Worm (Caenorhabditis elegans) whole organism, mixed stage, embryonic: ENCODE measurements around the gene gana-1.
A peak's percentile ranks its signal among the peaks of the same experiment; 100 is the strongest.

Source experiments
- M03D4.4 ChIP-seq: sonication (generic microtip); optimal IDR thresholded peaks from 2 replicates; lab custom pipeline; 2017; ENCODE audit warnings: mild to moderate bottlenecking, missing genetic modification characterization, missing compliant biosample characterization
- bed-3 ChIP-seq: fragments of 200-800 bp; sonication (Bioruptor generic); optimal IDR thresholded peaks from 3 replicates; lab custom pipeline; 2018; ENCODE audit warnings: mild to moderate bottlenecking, missing genetic modification characterization, moderate library complexity, missing compliant biosample characterization
- blmp-1 ChIP-seq: fragments of 150-350 bp; optimal IDR thresholded peaks from 2 replicates; lab custom pipeline; 2014; ENCODE audit warnings: missing biosample characterization, missing genetic modification characterization
- ceh-43 ChIP-seq: fragments of 200-800 bp; sonication (Bioruptor generic); optimal IDR thresholded peaks from 2 replicates; lab custom pipeline; 2018; ENCODE audit warnings: mild to moderate bottlenecking, missing genetic modification characterization, moderate library complexity, missing compliant biosample characterization
- ceh-83 ChIP-seq: fragments of 200-800 bp; sonication (Bioruptor generic); optimal IDR thresholded peaks from 2 replicates; lab custom pipeline; 2018; ENCODE audit warnings: mild to moderate bottlenecking, missing genetic modification characterization, missing compliant biosample characterization
- ces-1 ChIP-seq: fragments of 150-350 bp; optimal IDR thresholded peaks from 2 replicates; lab custom pipeline; 2014; ENCODE audit warnings: missing biosample characterization, missing genetic modification reagents, missing genetic modification characterization
- cnd-1 ChIP-seq: fragments of 200-800 bp; sonication (Bioruptor generic); optimal IDR thresholded peaks from 2 replicates; lab custom pipeline; 2018; ENCODE audit warnings: mild to moderate bottlenecking, missing genetic modification characterization, missing compliant biosample characterization
- drap-1 ChIP-seq: fragments of 200-800 bp; sonication (Bioruptor generic); optimal IDR thresholded peaks from 3 replicates; lab custom pipeline; 2018; ENCODE audit warnings: mild to moderate bottlenecking, missing genetic modification characterization, missing compliant biosample characterization
- elt-3 ChIP-seq: fragments of 150-350 bp; optimal IDR thresholded peaks from 2 replicates; lab custom pipeline; 2014; ENCODE audit warnings: missing biosample characterization, missing genetic modification characterization
- flh-1 ChIP-seq: fragments of 200-800 bp; sonication (Bioruptor generic); optimal IDR thresholded peaks from 2 replicates; lab custom pipeline; 2018; ENCODE audit warnings: mild to moderate bottlenecking, missing genetic modification characterization, moderate library complexity, missing compliant biosample characterization
- ham-2 ChIP-seq: fragments of 200-800 bp; sonication (Bioruptor generic); optimal IDR thresholded peaks from 2 replicates; lab custom pipeline; 2018; ENCODE audit warnings: mild to moderate bottlenecking, missing genetic modification characterization, missing compliant biosample characterization
- hlh-1 ChIP-seq: fragments of 150-350 bp; optimal IDR thresholded peaks from 2 replicates; lab custom pipeline; 2014; ENCODE audit warnings: missing biosample characterization, missing genetic modification reagents, missing genetic modification characterization
- lin-13 ChIP-seq: fragments of 150-350 bp; optimal IDR thresholded peaks from 2 replicates; lab custom pipeline; 2014; ENCODE audit warnings: missing biosample characterization, missing genetic modification characterization
- lin-32 ChIP-seq: fragments of 200-800 bp; sonication (Bioruptor generic); optimal IDR thresholded peaks from 2 replicates; lab custom pipeline; 2018; ENCODE audit warnings: mild to moderate bottlenecking, missing genetic modification characterization, missing compliant biosample characterization
- lsy-2 ChIP-seq: fragments of 150-350 bp; optimal IDR thresholded peaks from 2 replicates; lab custom pipeline; 2014; ENCODE audit warnings: missing biosample characterization, missing genetic modification characterization
- mab-5 ChIP-seq: fragments of 150-350 bp; optimal IDR thresholded peaks from 2 replicates; lab custom pipeline; 2014; ENCODE audit warnings: missing biosample characterization, missing genetic modification characterization
- mep-1 ChIP-seq: fragments of 150-350 bp; optimal IDR thresholded peaks from 2 replicates; lab custom pipeline; 2017; ENCODE audit warnings: missing biosample characterization, missing genetic modification reagents, missing genetic modification characterization, inconsistent platforms
- mls-2 ChIP-seq: sonication (generic microtip); optimal IDR thresholded peaks from 2 replicates; lab custom pipeline; 2016; ENCODE audit warnings: mild to moderate bottlenecking, missing genetic modification characterization, moderate library complexity, missing compliant biosample characterization
- nhr-12 ChIP-seq: fragments of 150-350 bp; optimal IDR thresholded peaks from 2 replicates; lab custom pipeline; 2014; ENCODE audit warnings: missing biosample characterization, missing genetic modification characterization
- nhr-237 ChIP-seq: fragments of 150-350 bp; optimal IDR thresholded peaks from 2 replicates; lab custom pipeline; 2014; ENCODE audit warnings: missing biosample characterization, missing genetic modification characterization
- nhr-28 ChIP-seq: fragments of 150-350 bp; optimal IDR thresholded peaks from 2 replicates; lab custom pipeline; 2014; ENCODE audit warnings: missing biosample characterization, missing genetic modification characterization
- nhr-76 ChIP-seq: sonication (generic microtip); optimal IDR thresholded peaks from 2 replicates; lab custom pipeline; 2017; ENCODE audit warnings: missing biosample characterization, missing genetic modification characterization
- pha-4 ChIP-seq: fragments of 150-350 bp; optimal IDR thresholded peaks from 2 replicates; lab custom pipeline; 2018; ENCODE audit warnings: missing biosample characterization, missing genetic modification reagents, missing genetic modification characterization
- sem-2 ChIP-seq: fragments of 200-800 bp; sonication (Bioruptor generic); optimal IDR thresholded peaks from 2 replicates; lab custom pipeline; 2018; ENCODE audit warnings: mild to moderate bottlenecking, missing genetic modification characterization, missing compliant biosample characterization
- snpc-4 ChIP-seq: fragments of 150-350 bp; optimal IDR thresholded peaks from 2 replicates; lab custom pipeline; 2014; ENCODE audit warnings: missing biosample characterization, missing genetic modification characterization
- sptf-1 ChIP-seq: sonication (generic microtip); optimal IDR thresholded peaks from 2 replicates; lab custom pipeline; 2017; ENCODE audit warnings: mild to moderate bottlenecking, missing genetic modification characterization, moderate library complexity, missing compliant biosample characterization
- tbx-8 ChIP-seq: fragments of 200-800 bp; sonication (Bioruptor generic); optimal IDR thresholded peaks from 2 replicates; lab custom pipeline; 2018; ENCODE audit warnings: mild to moderate bottlenecking, missing genetic modification characterization, moderate library complexity, missing compliant biosample characterization
- unc-120 ChIP-seq: sonication (generic microtip); optimal IDR thresholded peaks from 2 replicates; lab custom pipeline; 2017; ENCODE audit warnings: missing genetic modification characterization, missing compliant biosample characterization; ENCODE audit not compliant: poor library complexity, severe bottlenecking
- unc-39 ChIP-seq: fragments of 150-350 bp; optimal IDR thresholded peaks from 2 replicates; lab custom pipeline; 2014; ENCODE audit warnings: missing biosample characterization, missing genetic modification characterization
- zip-8 ChIP-seq: fragments of 150-350 bp; optimal IDR thresholded peaks from 2 replicates; lab custom pipeline; 2014; ENCODE audit warnings: missing biosample characterization, missing genetic modification characterization
- ztf-11 ChIP-seq: fragments of 150-350 bp; optimal IDR thresholded peaks from 2 replicates; lab custom pipeline; 2014; ENCODE audit warnings: missing biosample characterization, missing genetic modification characterization

gana-1 gene

DNA sequence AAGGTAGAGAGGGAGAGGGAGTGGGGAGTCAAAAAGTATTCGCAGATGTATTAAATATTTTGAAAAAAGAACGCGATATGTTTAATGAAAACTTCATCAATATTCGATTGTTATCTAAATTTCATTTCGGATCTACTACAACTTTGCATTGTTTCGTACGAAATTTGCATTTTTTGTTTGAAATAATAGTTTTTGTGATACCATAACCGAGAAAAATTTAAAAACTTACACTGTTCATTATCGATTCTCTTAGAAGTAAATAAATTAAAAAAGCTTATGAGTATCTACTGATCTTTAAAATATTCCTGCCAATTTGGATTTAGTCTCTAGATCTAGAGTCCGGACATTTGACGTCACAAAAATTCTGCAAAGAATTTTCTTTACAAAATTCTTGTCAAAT, 6.8 kb upstream of the gana-1 start, which contains the start of gene R07B7.9:
Gene R07B7.9 (minus strand): TSS at position 101 of the 400 bp plus-strand sequence.
- TF ChIP-seq ztf-11 (tag; lab: Kevin White, UChicago): no peak
- no peak for TF ChIP-seq unc-120
- no peak for TF ChIP-seq pha-4
- TF ChIP-seq lsy-2 (tag; lab: Kevin White, UChicago): no peak
- TF ChIP-seq nhr-76: no peak

- TF ChIP-seq elt-3 (no peak), ceh-83 (GFP tag; lab: Kevin White, UChicago) (no peak), unc-39 (no peak), mls-2 (tag; lab: Kevin White, UChicago) (no peak), ces-1 (GFP tag; lab: Kevin White, UChicago) (no peak), snpc-4 (tag; lab: Kevin White, UChicago) (no peak), blmp-1 (tag; lab: Kevin White, UChicago) (no peak), lin-32 (GFP tag; lab: Kevin White, UChicago) (no peak), hlh-1 (tag; lab: Kevin White, UChicago) (no peak), lin-13 (tag; lab: Kevin White, UChicago) (no peak), ham-2 (no peak), cnd-1 (no peak), unc-120 (no peak), M03D4.4 (no peak), zip-8 (tag; lab: Kevin White, UChicago) (no peak)
Measured at ce11 chrV:12082932-12083331, 4.1 kb upstream of the gana-1 start, which contains the start of gene R07B7.10. TSS of gene R07B7.10 (plus strand) at chrV:12083216.

DNA sequence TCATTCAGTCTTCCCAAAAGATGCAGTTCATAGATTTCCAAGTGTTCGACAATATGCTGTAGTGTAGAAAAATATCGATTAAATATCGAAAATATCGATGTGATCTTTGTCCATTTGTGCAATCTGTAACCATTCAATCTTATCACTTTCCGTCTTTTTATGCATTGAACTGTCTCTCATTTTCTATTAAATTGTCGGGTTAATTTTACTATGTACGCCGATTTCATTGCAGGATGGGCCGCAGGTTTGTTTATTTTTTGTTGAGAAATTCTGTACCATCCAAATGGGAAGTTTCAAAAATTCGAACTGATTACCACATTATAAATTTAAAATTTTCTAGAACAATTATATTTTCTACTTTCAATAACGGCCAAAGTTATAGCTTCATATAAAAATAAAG, 2.8 kb upstream of the gana-1 start, which contains the start of gene R07B7.8:
Gene R07B7.8 (minus strand): TSS at position 101 of the 400 bp plus-strand sequence.
- TF ChIP-seq sptf-1 (tag; lab: Kevin White, UChicago) (no peak), unc-39 (no peak), sem-2 (GFP tag; lab: Kevin White, UChicago) (no peak), lin-32 (GFP tag; lab: Kevin White, UChicago) (no peak), nhr-12 (tag; lab: Kevin White, UChicago) (no peak), ceh-43 (GFP tag; lab: Kevin White, UChicago) (no peak), nhr-28 (tag; lab: Kevin White, UChicago) (no peak), mep-1 (tag; lab: Kevin White, UChicago) (no peak), ceh-83 (GFP tag; lab: Kevin White, UChicago) (no peak), drap-1 (GFP tag; lab: Kevin White, UChicago) (no peak), bed-3 (GFP tag; lab: Kevin White, UChicago) (no peak), nhr-237 (tag; lab: Kevin White, UChicago) (no peak), zip-8 (tag; lab: Kevin White, UChicago) (no peak), flh-1 (GFP tag; lab: Kevin White, UChicago) (no peak), mab-5 (tag; lab: Kevin White, UChicago) (no peak), lsy-2 (tag; lab: Kevin White, UChicago) (no peak), hlh-1 (tag; lab: Kevin White, UChicago) (no peak), unc-120 (no peak), blmp-1 (tag; lab: Kevin White, UChicago) (no peak), ztf-11 (tag; lab: Kevin White, UChicago) (no peak)

DNA sequence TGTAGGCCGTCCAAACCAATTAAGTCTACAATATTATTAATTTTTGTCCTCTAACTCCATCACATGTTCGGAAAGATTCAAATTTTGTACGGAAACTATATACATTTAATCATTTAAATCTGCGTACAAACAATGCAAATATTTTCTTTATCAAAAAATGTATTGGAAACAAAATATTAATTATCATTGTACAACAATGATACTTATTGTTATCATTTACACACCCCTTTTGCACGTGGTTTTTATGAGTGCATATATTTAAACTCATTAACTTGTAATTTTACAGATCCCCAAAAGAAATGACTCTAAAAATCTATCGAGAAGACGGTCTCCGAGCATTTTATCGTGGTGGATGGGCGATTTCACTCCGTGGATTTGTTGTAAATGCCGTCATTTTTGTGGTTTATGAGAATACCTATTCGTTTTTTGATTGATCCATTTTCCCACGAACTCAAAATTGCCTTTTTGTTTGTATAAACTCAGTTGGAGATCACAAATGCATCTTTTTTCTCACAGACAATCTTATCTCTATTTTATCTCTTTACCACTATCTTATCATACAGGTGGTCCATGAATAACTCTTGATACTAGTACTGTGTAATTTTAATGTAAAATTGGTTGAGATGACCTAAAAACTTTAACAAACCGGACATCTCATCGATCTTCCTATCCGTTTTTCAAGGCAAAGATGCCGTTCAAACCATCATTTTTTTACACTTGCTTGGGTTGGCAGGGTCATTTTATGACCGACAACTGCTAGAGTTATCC, 983 bp upstream of the gana-1 start:
- TF ChIP-seq hlh-1 (tag; lab: Kevin White, UChicago) (peak; percentile 67), ceh-83 (GFP tag; lab: Kevin White, UChicago) (no peak)

DNA sequence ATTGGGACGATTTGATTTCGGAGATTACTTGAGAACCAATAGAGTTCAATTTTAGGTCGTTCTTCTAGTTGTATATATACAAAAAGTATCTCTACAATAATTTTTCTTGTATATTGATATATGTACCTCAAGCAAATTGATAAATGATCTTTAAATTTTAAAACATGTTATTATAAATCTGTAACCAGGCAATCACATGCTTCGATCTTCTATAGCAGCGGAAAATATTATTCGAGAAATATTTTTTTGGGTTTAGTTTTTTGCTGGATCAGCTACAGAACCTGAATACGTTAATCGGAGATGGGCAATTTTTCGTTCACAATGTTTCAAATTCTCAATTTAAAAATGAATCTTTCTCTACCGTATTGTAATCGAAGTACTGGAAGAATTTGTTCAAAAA, 1.7 kb downstream of the gana-1 start, which contains the start of gene R07B7.12:
Gene R07B7.12 (plus strand): TSS at position 301 of the 400 bp plus-strand sequence.
- no peak for TF ChIP-seq flh-1 (GFP tag; lab: Kevin White, UChicago)
- TF ChIP-seq nhr-237 (tag; lab: Kevin White, UChicago): no peak
- TF ChIP-seq tbx-8 (GFP tag; lab: Kevin White, UChicago): no peak
- TF ChIP-seq mab-5 (tag; lab: Kevin White, UChicago): no peak
- TF ChIP-seq ztf-11 (tag; lab: Kevin White, UChicago): no peak
- TF ChIP-seq unc-39: no peak
- TF ChIP-seq nhr-76: no peak
- TF ChIP-seq zip-8 (tag; lab: Kevin White, UChicago): no peak
- TF ChIP-seq sptf-1 (tag; lab: Kevin White, UChicago): no peak
- TF ChIP-seq mep-1 (tag; lab: Kevin White, UChicago): no peak
- no peak for TF ChIP-seq nhr-28 (tag; lab: Kevin White, UChicago)
